Fruit fly (Drosophila melanogaster): ENCODE measurements around the gene CG31516.

DNA sequence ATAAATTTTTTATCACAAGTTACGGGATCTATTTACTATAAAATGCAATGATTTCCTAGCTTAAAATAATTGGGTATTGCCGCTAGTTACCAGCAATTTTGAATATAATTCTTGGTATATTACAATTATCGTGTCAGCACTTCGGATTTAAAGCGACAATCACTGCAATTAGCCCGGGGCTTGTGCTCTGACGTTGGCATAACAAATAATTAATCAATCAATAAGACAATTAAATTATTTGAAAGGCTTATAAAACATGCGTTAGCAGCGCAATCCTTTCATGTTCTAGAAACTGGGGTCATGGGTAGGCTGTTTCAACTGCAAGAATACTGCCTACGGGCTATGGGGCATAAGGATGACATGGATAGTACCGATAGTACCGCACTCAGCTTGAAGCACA is 36.7 kb upstream of the CG31516 start, which contains the start of gene Or82a:
- no peak for TF ChIP-seq pan (optimal IDR thresholded peaks at IDR 0.05)
- TF ChIP-seq EcR (GFP tag; optimal IDR thresholded peaks at IDR 0.05): no peak

All from whole organism.